Fruit fly (Drosophila melanogaster) whole organism: ENCODE results near the gene Strump.

Source experiments
- CG8478 ChIP-seq: fragments of >200 bp; optimal IDR thresholded peaks from 2 replicates; lab custom pipeline; 2018; ENCODE audit warnings: inconsistent platforms
- EcR ChIP-seq, 2 experiments: fragments of >200 bp; optimal IDR thresholded peaks; 2 replicates each; lab custom pipeline; 2017; ENCODE audit warnings: missing biosample characterization in 2 of 2, missing genetic modification characterization in 2 of 2, missing genetic modification reagents in 2 of 2
- pan ChIP-seq: fragments of >200 bp; optimal IDR thresholded peaks from 2 replicates; lab custom pipeline; 2017
- psq ChIP-seq: fragments of >200 bp; optimal IDR thresholded peaks from 2 replicates; lab custom pipeline; 2017
- usp ChIP-seq: fragments of >200 bp; optimal IDR thresholded peaks from 2 replicates; lab custom pipeline; 2017; ENCODE audit warnings: missing biosample characterization, missing genetic modification characterization, mixed read lengths

DNA sequence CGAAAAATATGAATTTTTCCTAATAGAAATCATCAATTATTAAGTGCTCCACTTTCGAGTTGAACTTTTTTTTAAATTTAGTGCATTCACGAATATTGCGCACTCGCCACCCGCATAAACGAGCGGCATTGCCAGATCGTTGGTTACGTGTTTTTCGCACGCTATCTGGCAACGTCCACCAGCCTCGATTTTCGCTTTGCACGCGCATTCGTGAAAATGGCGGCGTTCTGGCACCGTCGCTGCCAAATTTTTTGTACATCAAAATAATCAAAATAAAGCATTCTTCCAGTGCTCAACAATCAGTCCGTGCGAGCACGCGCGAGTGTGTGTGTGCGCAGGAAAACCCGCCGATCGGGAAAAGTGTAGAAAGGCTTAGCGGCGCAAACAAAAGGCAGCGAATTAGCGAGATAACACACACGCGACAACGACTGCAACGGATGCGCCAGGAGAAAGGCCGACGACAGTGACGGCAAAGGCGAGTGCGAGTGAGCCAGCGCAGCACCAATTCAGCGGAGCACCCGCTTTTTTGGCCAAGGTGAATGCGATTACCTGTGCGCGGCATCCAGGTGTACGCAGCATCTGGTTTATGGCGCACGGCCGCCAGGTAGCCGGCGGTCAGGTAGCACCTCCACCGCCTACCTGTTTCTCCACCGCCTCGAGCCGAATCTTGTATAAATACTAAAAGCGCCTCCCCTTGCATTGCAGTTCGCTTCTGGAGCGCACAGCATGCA lies 8.0 kb upstream of the Strump start:
- TF ChIP-seq psq (lab: Kevin White, UChicago), result no peak
- TF ChIP-seq pan, result no peak
- TF ChIP-seq EcR (GFP tag; optimal IDR thresholded peaks at IDR 0.05; lab: Kevin White, UChicago), result no peak
- TF ChIP-seq CG8478 (lab: Kevin White, UChicago), result no peak
- no peak for TF ChIP-seq usp (GFP tag; lab: Kevin White, UChicago)
